Fruit fly (Drosophila melanogaster) whole organism, embryonic: ENCODE data around the gene CG3119.

ENCODE experiments used
- Adf1 ChIP-seq: fragments of 200-800 bp; sonication (Bioruptor generic); IDR thresholded peaks from 2 replicates; pipeline ENCODE4 v1.3.6; 2022; ENCODE audit warnings: missing biosample characterization, missing genetic modification characterization
- B-H2 ChIP-seq: fragments of 200-800 bp; sonication (Bioruptor generic); optimal IDR thresholded peaks from 2 replicates; lab custom pipeline; 2018; ENCODE audit warnings: missing biosample characterization, mild to moderate bottlenecking, missing genetic modification characterization
- CG10431 ChIP-seq: fragments of 200-800 bp; sonication (Bioruptor generic); optimal IDR thresholded peaks from 3 replicates; lab custom pipeline; 2018; ENCODE audit warnings: missing biosample characterization, mild to moderate bottlenecking, missing genetic modification characterization
- CG10565 ChIP-seq: fragments of 200-800 bp; sonication (Bioruptor generic); optimal IDR thresholded peaks from 3 replicates; lab custom pipeline; 2016; ENCODE audit warnings: missing biosample characterization, mild to moderate bottlenecking, missing genetic modification characterization
- CG10654 ChIP-seq: fragments of 200-800 bp; sonication (Bioruptor generic); optimal IDR thresholded peaks from 2 replicates; lab custom pipeline; 2016; ENCODE audit warnings: missing biosample characterization, missing genetic modification characterization
- CG11723 ChIP-seq: fragments of 200-800 bp; sonication (Bioruptor generic); optimal IDR thresholded peaks from 2 replicates; lab custom pipeline; 2017; ENCODE audit warnings: missing biosample characterization, mild to moderate bottlenecking, missing genetic modification characterization
- CG14710 ChIP-seq: fragments of 200-800 bp; sonication (Bioruptor generic); optimal IDR thresholded peaks from 3 replicates; lab custom pipeline; 2019; ENCODE audit warnings: missing biosample characterization, mild to moderate bottlenecking, missing genetic modification characterization, moderate library complexity
- CG14860 ChIP-seq: fragments of 200-800 bp; sonication (Bioruptor generic); IDR thresholded peaks from 3 replicates; pipeline ENCODE4 v1.3.6; 2022; ENCODE audit warnings: missing biosample characterization, missing genetic modification characterization; ENCODE audit not compliant: partially characterized antibody
- CG16863 ChIP-seq: fragments of 200-800 bp; sonication (Bioruptor generic); optimal IDR thresholded peaks from 3 replicates; lab custom pipeline; 2016; ENCODE audit warnings: missing biosample characterization, missing genetic modification characterization
- CG18476 ChIP-seq: fragments of 200-800 bp; sonication (Bioruptor generic); optimal IDR thresholded peaks from 2 replicates; lab custom pipeline; 2016; ENCODE audit warnings: missing biosample characterization, mild to moderate bottlenecking, missing genetic modification characterization
- CG2202 ChIP-seq: fragments of 200-800 bp; sonication (Bioruptor generic); optimal IDR thresholded peaks from 2 replicates; lab custom pipeline; 2018; ENCODE audit warnings: missing biosample characterization, mild to moderate bottlenecking, missing genetic modification characterization
- CG2712 ChIP-seq: fragments of 200-800 bp; optimal IDR thresholded peaks from 3 replicates; lab custom pipeline; 2019; ENCODE audit warnings: missing biosample characterization, mild to moderate bottlenecking, missing genetic modification characterization, moderate library complexity
- CG2889 ChIP-seq: fragments of 200-800 bp; sonication (Bioruptor generic); IDR thresholded peaks from 3 replicates; pipeline ENCODE4 v1.3.6; 2022; ENCODE audit warnings: missing biosample characterization, missing genetic modification characterization
- CG30403 ChIP-seq: fragments of 200-800 bp; sonication (Bioruptor generic); optimal IDR thresholded peaks from 3 replicates; lab custom pipeline; 2016; ENCODE audit warnings: missing biosample characterization, missing genetic modification characterization
- CG3065 ChIP-seq: fragments of 200-800 bp; sonication (Bioruptor generic); optimal IDR thresholded peaks from 2 replicates; lab custom pipeline; 2016; ENCODE audit warnings: missing biosample characterization, missing genetic modification characterization
- CG34422 ChIP-seq: fragments of 200-800 bp; sonication (Bioruptor generic); IDR thresholded peaks from 3 replicates; pipeline ENCODE4 v1.3.6; 2022; ENCODE audit warnings: missing biosample characterization, missing genetic modification characterization
- CG4404 ChIP-seq: fragments of 200-800 bp; sonication (Bioruptor generic); IDR thresholded peaks from 2 replicates; pipeline ENCODE4 v1.3.6; 2022; ENCODE audit warnings: missing biosample characterization, missing genetic modification characterization
- CG6175 ChIP-seq: fragments of 200-800 bp; sonication (Bioruptor generic); IDR thresholded peaks from 3 replicates; pipeline ENCODE4 v1.3.6; 2022; ENCODE audit warnings: missing biosample characterization, missing genetic modification characterization
- CG6272 ChIP-seq: fragments of 200-800 bp; sonication (Bioruptor generic); IDR thresholded peaks from 2 replicates; pipeline ENCODE4 v1.3.6; 2022; ENCODE audit warnings: missing biosample characterization, missing genetic modification characterization
- CG6791 ChIP-seq: fragments of 200-800 bp; sonication (Bioruptor generic); IDR thresholded peaks from 3 replicates; pipeline ENCODE4 v1.3.6; 2022; ENCODE audit warnings: missing biosample characterization, missing genetic modification characterization; ENCODE audit not compliant: partially characterized antibody
- CG7357 ChIP-seq: fragments of 200-800 bp; sonication (Bioruptor generic); IDR thresholded peaks from 3 replicates; pipeline ENCODE4 v1.3.6; 2022; ENCODE audit warnings: missing biosample characterization, missing genetic modification characterization
- CG7745 ChIP-seq: fragments of 200-800 bp; sonication (Bioruptor generic); optimal IDR thresholded peaks from 2 replicates; lab custom pipeline; 2018; ENCODE audit warnings: missing biosample characterization, mild to moderate bottlenecking, missing genetic modification characterization, moderate library complexity
- CG8944 ChIP-seq: fragments of 200-800 bp; sonication (Bioruptor generic); optimal IDR thresholded peaks from 3 replicates; lab custom pipeline; 2016; ENCODE audit warnings: missing biosample characterization, missing genetic modification characterization
- Camta ChIP-seq: fragments of 200-800 bp; sonication (Bioruptor generic); optimal IDR thresholded peaks from 2 replicates; lab custom pipeline; 2016; ENCODE audit warnings: missing biosample characterization, missing genetic modification characterization
- Dek ChIP-seq: fragments of 200-800 bp; sonication (Bioruptor generic); optimal IDR thresholded peaks from 3 replicates; lab custom pipeline; 2019; ENCODE audit warnings: missing biosample characterization, mild to moderate bottlenecking, missing genetic modification characterization, moderate library complexity
- E2f1 ChIP-seq: fragments of 200-800 bp; sonication (Bioruptor generic); IDR thresholded peaks from 2 replicates; pipeline ENCODE4 v1.3.6; 2022; ENCODE audit warnings: missing biosample characterization, missing genetic modification characterization
- Myb ChIP-seq: fragments of 200-800 bp; sonication (Bioruptor generic); optimal IDR thresholded peaks from 2 replicates; lab custom pipeline; 2016; ENCODE audit warnings: missing biosample characterization, missing genetic modification characterization
- Oli ChIP-seq: fragments of 200-800 bp; sonication (Bioruptor generic); optimal IDR thresholded peaks from 2 replicates; lab custom pipeline; 2018; ENCODE audit warnings: missing biosample characterization, mild to moderate bottlenecking, missing genetic modification characterization, moderate library complexity
- Opbp ChIP-seq: fragments of 200-800 bp; sonication (Bioruptor generic); IDR thresholded peaks from 3 replicates; pipeline ENCODE4 v1.3.6; 2022; ENCODE audit warnings: missing biosample characterization, missing genetic modification characterization; ENCODE audit not compliant: partially characterized antibody
- PHDP ChIP-seq: fragments of 200-800 bp; sonication (Bioruptor generic); optimal IDR thresholded peaks from 3 replicates; lab custom pipeline; 2018; ENCODE audit warnings: missing biosample characterization, mild to moderate bottlenecking, missing genetic modification characterization, moderate library complexity
- Sin3A ChIP-seq: fragments of >200 bp; optimal IDR thresholded peaks from 2 replicates; lab custom pipeline; 2018
- ap ChIP-seq: fragments of 200-800 bp; sonication (Bioruptor generic); IDR thresholded peaks from 2 replicates; pipeline ENCODE4 v1.3.6; 2022; ENCODE audit warnings: missing biosample characterization, missing genetic modification characterization
- bcd ChIP-seq: fragments of 200-800 bp; sonication (Bioruptor generic); optimal IDR thresholded peaks from 2 replicates; lab custom pipeline; 2017; ENCODE audit warnings: missing biosample characterization, mild to moderate bottlenecking, missing genetic modification characterization
- cas ChIP-seq: fragments of 200-800 bp; sonication (Bioruptor generic); IDR thresholded peaks from 2 replicates; pipeline ENCODE4 v1.3.6; 2022; ENCODE audit warnings: missing biosample characterization, missing genetic modification characterization
- cato ChIP-seq: fragments of 200-800 bp; sonication (Bioruptor generic); optimal IDR thresholded peaks from 2 replicates; lab custom pipeline; 2016; ENCODE audit warnings: missing biosample characterization, missing genetic modification characterization, borderline replicate concordance
- dan ChIP-seq: fragments of 200-800 bp; sonication (Bioruptor generic); IDR thresholded peaks from 2 replicates; pipeline ENCODE4 v1.3.6; 2022; ENCODE audit warnings: missing biosample characterization, missing genetic modification characterization
- dmrt11E ChIP-seq: fragments of 200-800 bp; sonication (Bioruptor generic); optimal IDR thresholded peaks from 3 replicates; lab custom pipeline; 2018; ENCODE audit warnings: missing biosample characterization, mild to moderate bottlenecking, missing genetic modification characterization, moderate library complexity
- fd3F ChIP-seq: fragments of 200-800 bp; sonication (Bioruptor generic); optimal IDR thresholded peaks from 2 replicates; lab custom pipeline; 2018; ENCODE audit warnings: missing biosample characterization, mild to moderate bottlenecking, missing genetic modification characterization, moderate library complexity
- gcm2 ChIP-seq: fragments of 200-800 bp; sonication (Bioruptor generic); optimal IDR thresholded peaks from 2 replicates; lab custom pipeline; 2016; ENCODE audit warnings: missing biosample characterization, missing genetic modification characterization
- grau ChIP-seq: fragments of 200-800 bp; optimal IDR thresholded peaks from 3 replicates; lab custom pipeline; 2019; ENCODE audit warnings: missing biosample characterization, mild to moderate bottlenecking, missing genetic modification characterization, moderate library complexity
- ind ChIP-seq: fragments of 200-800 bp; sonication (Bioruptor generic); optimal IDR thresholded peaks from 3 replicates; lab custom pipeline; 2016; ENCODE audit warnings: missing biosample characterization, missing genetic modification characterization
- kay ChIP-seq: fragments of 200-800 bp; sonication (Bioruptor generic); optimal IDR thresholded peaks from 2 replicates; lab custom pipeline; 2016; ENCODE audit warnings: missing biosample characterization, missing genetic modification characterization
- mld ChIP-seq: fragments of 200-800 bp; sonication (Bioruptor generic); IDR thresholded peaks from 3 replicates; pipeline ENCODE4 v1.3.6; 2022; ENCODE audit warnings: missing biosample characterization, missing genetic modification characterization; ENCODE audit not compliant: partially characterized antibody
- nmo ChIP-seq: fragments of 200-800 bp; sonication (Bioruptor generic); optimal IDR thresholded peaks from 2 replicates; lab custom pipeline; 2018; ENCODE audit warnings: missing biosample characterization, mild to moderate bottlenecking, missing genetic modification characterization, moderate library complexity
- oc ChIP-seq: fragments of 200-800 bp; sonication (Bioruptor generic); optimal IDR thresholded peaks from 2 replicates; lab custom pipeline; 2018; ENCODE audit warnings: missing biosample characterization, mild to moderate bottlenecking, missing genetic modification characterization, moderate library complexity
- otp ChIP-seq: fragments of 200-800 bp; sonication (Bioruptor generic); IDR thresholded peaks from 3 replicates; pipeline ENCODE4, ENCODE4 v1.3.6; 2022; ENCODE audit warnings: missing biosample characterization, missing genetic modification characterization
- pfk ChIP-seq: fragments of 200-800 bp; sonication (Bioruptor generic); optimal IDR thresholded peaks from 2 replicates; lab custom pipeline; 2018; ENCODE audit warnings: missing biosample characterization, mild to moderate bottlenecking, missing genetic modification characterization, moderate library complexity
- schlank ChIP-seq: fragments of 200-800 bp; sonication (Bioruptor generic); optimal IDR thresholded peaks from 2 replicates; lab custom pipeline; 2018; ENCODE audit warnings: missing biosample characterization, mild to moderate bottlenecking, missing genetic modification characterization
- sim ChIP-seq: fragments of 200-800 bp; sonication (Bioruptor generic); IDR thresholded peaks from 2 replicates; pipeline ENCODE4 v1.3.6; 2022; ENCODE audit warnings: missing biosample characterization, missing genetic modification characterization
- tna ChIP-seq: fragments of 200-800 bp; sonication (Bioruptor generic); IDR thresholded peaks from 2 replicates; pipeline ENCODE4 v1.3.6; 2022; ENCODE audit warnings: missing biosample characterization, missing genetic modification characterization; ENCODE audit not compliant: partially characterized antibody

The CG3119 gene

DNA sequence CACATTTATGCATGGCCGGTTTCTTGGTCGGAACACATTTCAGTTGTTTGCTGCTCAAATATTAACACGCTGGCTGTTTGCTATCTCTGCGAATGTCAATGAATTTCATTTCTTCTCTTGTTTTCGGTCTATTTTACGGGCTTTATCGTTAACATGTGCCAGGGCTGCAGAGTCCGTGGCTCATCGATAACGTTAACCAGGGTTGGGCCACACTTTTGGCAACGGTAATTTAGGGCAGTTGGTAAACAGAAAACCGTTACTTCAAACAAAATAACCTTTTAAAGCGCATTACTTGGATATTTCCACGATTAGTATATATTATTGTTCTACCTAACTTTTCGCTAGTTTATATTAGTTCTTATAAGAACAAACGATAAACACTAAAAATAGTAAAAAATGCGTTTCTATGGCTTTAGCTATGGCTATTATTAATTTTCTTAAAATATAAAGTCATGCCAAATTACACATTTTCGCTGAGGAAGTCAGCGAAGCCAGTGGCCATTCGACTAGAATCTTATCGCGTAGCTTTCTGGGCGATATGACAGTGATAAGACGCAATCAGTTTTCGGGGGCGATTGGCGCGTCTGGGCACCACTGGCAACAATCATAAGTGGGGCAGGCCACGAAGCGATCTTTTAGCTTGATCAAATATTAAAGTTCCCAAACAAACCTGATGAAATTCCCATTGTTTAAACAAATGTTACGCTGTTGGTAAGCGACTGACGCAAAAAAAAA lies 45.5 kb upstream of the CG3119 start (continued):
- peak; percentile 35 for TF ChIP-seq ind (GFP tag; lab: Kevin White, UChicago)
- peak; percentile 68 for TF ChIP-seq CG16863 (GFP tag; lab: Kevin White, UChicago)
- no peak for TF ChIP-seq CG7745
- TF ChIP-seq oc (tag; lab: Kevin White, UChicago) = peak; percentile 43
- no peak for TF ChIP-seq mld (GFP tag; lab: Robert Waterston, UW)
- no peak for TF ChIP-seq ap (GFP tag; lab: Robert Waterston, UW)
- TF ChIP-seq CG2202 (tag; lab: Kevin White, UChicago) = no peak
- TF ChIP-seq CG10431 (GFP tag; lab: Kevin White, UChicago) = no peak
- TF ChIP-seq CG11723 (GFP tag; lab: Kevin White, UChicago) = peak; percentile 8
- TF ChIP-seq CG2889 (GFP tag; lab: Robert Waterston, UW) = no peak
- TF ChIP-seq CG10565 (GFP tag; lab: Kevin White, UChicago) = no peak
- peak; percentile 59 for TF ChIP-seq Camta (GFP tag; lab: Kevin White, UChicago)
- peak; percentile 61 for TF ChIP-seq PHDP (tag; lab: Kevin White, UChicago)
- 0 out of 2 replicates have a peak, but pooled peaks have one; percentile 7 for TF ChIP-seq E2f1 (GFP tag; lab: Robert Waterston, UW)
- no peak for TF ChIP-seq sim (GFP tag; lab: Robert Waterston, UW)
- peak; percentile 3 for TF ChIP-seq pfk (GFP tag; lab: Kevin White, UChicago)
- peak; percentile 29 for TF ChIP-seq Oli (tag; lab: Kevin White, UChicago)
- peak; percentile 14 for TF ChIP-seq CG18476 (GFP tag; lab: Kevin White, UChicago)
- no peak for TF ChIP-seq cato
- TF ChIP-seq nmo (GFP tag; lab: Kevin White, UChicago) = peak; percentile 43
- TF ChIP-seq B-H2 (GFP tag; lab: Kevin White, UChicago) = peak; percentile 7
- TF ChIP-seq CG14860 = no peak
- no peak for TF ChIP-seq dan (GFP tag; lab: Robert Waterston, UW)
- peak; percentile 40 for TF ChIP-seq fd3F (GFP tag; lab: Kevin White, UChicago)
- TF ChIP-seq gcm2 = no peak
- peak; percentile 91 for TF ChIP-seq Myb (GFP tag; lab: Kevin White, UChicago)
- no peak; the same call in 1 of the 2 replicates for TF ChIP-seq Adf1
- no peak for TF ChIP-seq tna (GFP tag; lab: Robert Waterston, UW)
- TF ChIP-seq CG3065 = no peak
- TF ChIP-seq dmrt11E (tag; lab: Kevin White, UChicago) = no peak
- no peak for TF ChIP-seq CG6272 (GFP tag; lab: Robert Waterston, UW)
- TF ChIP-seq CG8944 (GFP tag; lab: Kevin White, UChicago) = no peak
- TF ChIP-seq grau = peak; percentile 61
- no peak for TF ChIP-seq CG7357 (GFP tag; lab: Robert Waterston, UW)
- no peak for TF ChIP-seq CG4404 (GFP tag; lab: Robert Waterston, UW)
- no peak for TF ChIP-seq cas (GFP tag; lab: Robert Waterston, UW)
- TF ChIP-seq CG2712 = peak; percentile 36
- peak; percentile 46 for TF ChIP-seq kay (GFP tag; lab: Kevin White, UChicago)
- peak; percentile 35 for TF ChIP-seq CG14710 (tag; lab: Kevin White, UChicago)
- peak; percentile 68 for TF ChIP-seq CG30403 (GFP tag; lab: Kevin White, UChicago)
- TF ChIP-seq otp = peak; percentile 60; the same call in 1 of the 3 replicates
- peak; percentile 62 for TF ChIP-seq Dek (tag; lab: Kevin White, UChicago)
- no peak; the same call in 2 of the 3 replicates for TF ChIP-seq Opbp (GFP tag; lab: Robert Waterston, UW)
- TF ChIP-seq CG6175 (GFP tag; lab: Robert Waterston, UW) = no peak
- peak; percentile 17 for TF ChIP-seq bcd (GFP tag; lab: Kevin White, UChicago)
- peak; percentile 20 for TF ChIP-seq Sin3A (lab: Kevin White, UChicago)
- TF ChIP-seq CG10654 = peak; percentile 7
- TF ChIP-seq schlank (tag; lab: Kevin White, UChicago) = peak; percentile 19
- TF ChIP-seq CG34422 = peak; percentile 66
- no peak for TF ChIP-seq CG6791 (GFP tag; lab: Robert Waterston, UW)
